Worm (Caenorhabditis elegans): ENCODE data around the gene srg-41.

Gene srg-41

ce11 chrV:11144694-11145093, 17.0 kb downstream of the srg-41 start, which contains the start of gene C06H2.7:
C06H2.7 (minus strand) TSS chrV:11144794.
- TF ChIP-seq ama-1 (optimal IDR thresholded peaks at IDR 0.05) (no peak), nhr-129 (tag; optimal IDR thresholded peaks at IDR 0.05) (no peak), gmeb-1 (tag; optimal IDR thresholded peaks at IDR 0.05) (no peak), Y55F3AM.14 (GFP tag; optimal IDR thresholded peaks at IDR 0.05) (no peak), nhr-21 (tag; optimal IDR thresholded peaks at IDR 0.05) (no peak), unc-62 (GFP tag; optimal IDR thresholded peaks at IDR 0.05) (no peak), sma-3 (GFP tag; optimal IDR thresholded peaks at IDR 0.05) (no peak), lin-39 (tag; optimal IDR thresholded peaks at IDR 0.05) (no peak), crh-2 (tag; optimal IDR thresholded peaks at IDR 0.05) (no peak), mdl-1 (tag; optimal IDR thresholded peaks at IDR 0.05) (no peak), elt-3 (tag; optimal IDR thresholded peaks at IDR 0.05) (no peak), fos-1 (tag; optimal IDR thresholded peaks at IDR 0.05) (no peak), sma-9 (GFP tag; optimal IDR thresholded peaks at IDR 0.05) (no peak), sma-9 (tag; optimal IDR thresholded peaks at IDR 0.05) (no peak)

ce11 chrV:11141179-11141578, 20.5 kb downstream of the srg-41 start, which contains the start of gene folt-1:
folt-1 (plus strand) TSS chrV:11141479.
- TF ChIP-seq nhr-10 (tag; optimal IDR thresholded peaks at IDR 0.05) (no peak), elt-1 (tag; optimal IDR thresholded peaks at IDR 0.05) (no peak), mbf-1 (tag; optimal IDR thresholded peaks at IDR 0.05) (no peak), lin-39 (tag; optimal IDR thresholded peaks at IDR 0.05) (no peak), C34F6.9 (tag; optimal IDR thresholded peaks at IDR 0.05) (no peak), ztf-1 (GFP tag; conservative IDR thresholded peaks at IDR 0.05) (no peak), peb-1 (tag; optimal IDR thresholded peaks at IDR 0.05) (no peak), Y55F3AM.14 (GFP tag; optimal IDR thresholded peaks at IDR 0.05) (no peak), alr-1 (tag; optimal IDR thresholded peaks at IDR 0.05) (no peak), nhr-129 (tag; optimal IDR thresholded peaks at IDR 0.05) (no peak), ama-1 (optimal IDR thresholded peaks at IDR 0.05) (no peak), snpc-4 (tag; optimal IDR thresholded peaks at IDR 0.05) (no peak), mdl-1 (tag; optimal IDR thresholded peaks at IDR 0.05) (no peak), unc-39 (tag; optimal IDR thresholded peaks at IDR 0.05) (no peak), F13H6.1 (tag; optimal IDR thresholded peaks at IDR 0.05) (no peak), ztf-4 (tag; optimal IDR thresholded peaks at IDR 0.05) (no peak), lsy-2 (tag; optimal IDR thresholded peaks at IDR 0.05) (no peak), nhr-6 (tag; optimal IDR thresholded peaks at IDR 0.05) (no peak)

- TF ChIP-seq C34F6.9 (tag; optimal IDR thresholded peaks at IDR 0.05) (peak; percentile 4), aly-2 (tag; optimal IDR thresholded peaks at IDR 0.05) (no peak), fos-1 (tag; optimal IDR thresholded peaks at IDR 0.05) (peak; percentile 37), lin-13 (GFP tag; optimal IDR thresholded peaks at IDR 0.05) (no peak), lin-11 (tag; optimal IDR thresholded peaks at IDR 0.05) (no peak), ztf-1 (GFP tag; conservative IDR thresholded peaks at IDR 0.05) (no peak), nhr-129 (tag; optimal IDR thresholded peaks at IDR 0.05) (peak; percentile 65), sma-3 (GFP tag; optimal IDR thresholded peaks at IDR 0.05) (no peak), sma-9 (GFP tag; optimal IDR thresholded peaks at IDR 0.05) (peak; percentile 66), sma-9 (tag; optimal IDR thresholded peaks at IDR 0.05) (no peak), unc-55 (GFP tag; optimal IDR thresholded peaks at IDR 0.05) (peak; percentile 38), F13H6.1 (tag; optimal IDR thresholded peaks at IDR 0.05) (peak; percentile 53), lsy-2 (tag; optimal IDR thresholded peaks at IDR 0.05) (peak in 1 of 2 experiments; percentile 27), dmd-4 (tag; optimal IDR thresholded peaks at IDR 0.05) (no peak), Y55F3AM.14 (GFP tag; optimal IDR thresholded peaks at IDR 0.05) (no peak)
These were observed 21.4 kb downstream of the srg-41 start for ce11 chrV:11140326-11140725.

- TF ChIP-seq ama-1 (optimal IDR thresholded peaks at IDR 0.05) (no peak), elt-1 (tag; optimal IDR thresholded peaks at IDR 0.05) (no peak), unc-55 (GFP tag; optimal IDR thresholded peaks at IDR 0.05) (no peak), lsy-2 (tag; optimal IDR thresholded peaks at IDR 0.05) (no peak), ceh-16 (tag; optimal IDR thresholded peaks at IDR 0.05) (no peak), mbf-1 (tag; optimal IDR thresholded peaks at IDR 0.05) (no peak)
These were observed 27.4 kb downstream of the srg-41 start, which contains the start of gene glb-3 for ce11 chrV:11134296-11134695. glb-3 (plus strand) TSS chrV:11134596.

- TF ChIP-seq mab-5 (tag; optimal IDR thresholded peaks at IDR 0.05) = no peak
- TF ChIP-seq unc-55 (GFP tag; optimal IDR thresholded peaks at IDR 0.05) = no peak
- no peak for TF ChIP-seq nhr-11 (tag; optimal IDR thresholded peaks at IDR 0.05)
- no peak for TF ChIP-seq ZK546.5 (tag; optimal IDR thresholded peaks at IDR 0.05)
- TF ChIP-seq lin-13 (GFP tag; optimal IDR thresholded peaks at IDR 0.05) = no peak
- no peak for TF ChIP-seq C34F6.9 (tag; optimal IDR thresholded peaks at IDR 0.05)
- TF ChIP-seq lin-11 (tag; optimal IDR thresholded peaks at IDR 0.05) = no peak
These were observed 28.2 kb downstream of the srg-41 start for ce11 chrV:11133516-11133915.

Data from whole organism, L2 larva.